Fruit fly (Drosophila melanogaster): ENCODE data around the gene CG16800.

Gene CG16800

DNA sequence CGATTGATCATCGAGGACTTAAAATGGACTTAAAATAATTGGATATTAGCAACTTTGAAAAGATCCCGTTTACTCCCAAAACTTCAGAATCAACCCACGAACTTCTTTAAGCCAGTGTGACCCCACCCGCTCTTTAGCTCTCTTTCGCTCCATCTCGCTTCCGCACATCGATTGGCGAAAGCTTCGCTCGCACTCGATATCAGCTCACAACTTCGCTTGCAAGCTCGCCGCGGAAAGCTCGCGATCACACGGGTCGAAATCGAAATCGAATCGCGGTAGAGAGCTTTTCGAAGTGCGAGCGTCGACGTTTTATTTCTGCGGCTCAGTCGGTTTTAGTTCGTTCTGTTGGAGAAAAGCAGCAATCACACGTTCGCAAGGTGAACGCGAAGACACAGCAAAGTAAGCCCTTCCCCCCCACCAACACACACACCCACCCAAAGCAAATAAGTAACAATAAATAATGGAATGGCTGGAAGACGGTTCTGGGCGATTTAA is 7.7 kb downstream of the CG16800 start, which contains the start of gene Vha68-2 (continued):
- TF ChIP-seq Kr (GFP tag; optimal IDR thresholded peaks at IDR 0.05) (no peak), tll (GFP tag; optimal IDR thresholded peaks at IDR 0.05) (no peak), ssp (GFP tag; IDR thresholded peaks at IDR 0.05) (peak; percentile 44; the same call in 1 of the 2 replicates), cato (GFP tag; optimal IDR thresholded peaks at IDR 0.05; ENCODE audit: borderline replicate concordance) (peak; percentile 22), Fer2 (tag; optimal IDR thresholded peaks at IDR 0.05) (no peak), CG7271 (tag; optimal IDR thresholded peaks at IDR 0.05) (no peak), CG1603 (tag; optimal IDR thresholded peaks at IDR 0.05) (peak; percentile 75), Nf-YA (GFP tag; IDR thresholded peaks at IDR 0.05) (no peak), NfI (GFP tag; optimal IDR thresholded peaks at IDR 0.05) (peak; percentile 87), Ravus (GFP tag; IDR thresholded peaks at IDR 0.05) (no peak), caup (GFP tag; optimal IDR thresholded peaks at IDR 0.05; ENCODE audit: severe bottlenecking) (peak; percentile 61), ase (GFP tag; IDR thresholded peaks at IDR 0.05) (no peak), CG2199 (GFP tag; IDR thresholded peaks at IDR 0.05) (0 out of 3 replicates have a peak, but pooled peaks have one; percentile 14), CG12744 (GFP tag; optimal IDR thresholded peaks at IDR 0.05) (peak; percentile 44), CG18262 (tag; optimal IDR thresholded peaks at IDR 0.05) (no peak), sug (tag; optimal IDR thresholded peaks at IDR 0.05) (peak; percentile 42), CG15514 (GFP tag; optimal IDR thresholded peaks at IDR 0.05) (peak; percentile 84), CG15601 (tag; optimal IDR thresholded peaks at IDR 0.05) (peak; percentile 28), sisA (GFP tag; IDR thresholded peaks at IDR 0.05) (peak; percentile 56), Camta (GFP tag; optimal IDR thresholded peaks at IDR 0.05) (peak; percentile 75), CG7839 (tag; optimal IDR thresholded peaks at IDR 0.05) (no peak), CG8478 (optimal IDR thresholded peaks at IDR 0.05) (no peak), Antp (GFP tag; optimal IDR thresholded peaks at IDR 0.05) (peak; percentile 61), CG17802 (tag; optimal IDR thresholded peaks at IDR 0.05) (no peak), CG43689 (GFP tag; IDR thresholded peaks at IDR 0.05) (no peak), dati (GFP tag; IDR thresholded peaks at IDR 0.05) (no peak), disco-r (GFP tag; optimal IDR thresholded peaks at IDR 0.05) (peak; percentile 43), CG7963 (GFP tag; IDR thresholded peaks at IDR 0.05; ENCODE audit: partially characterized antibody) (peak; percentile 59; the same call in 1 of the 3 replicates), Lpt (GFP tag; optimal IDR thresholded peaks at IDR 0.05) (no peak), CG7357 (GFP tag; IDR thresholded peaks at IDR 0.05) (no peak), CG6791 (GFP tag; IDR thresholded peaks at IDR 0.05; ENCODE audit: partially characterized antibody) (peak; percentile 76; the same call in 2 of the 3 replicates), CG12659 (GFP tag; optimal IDR thresholded peaks at IDR 0.05) (peak; percentile 86), pho (GFP tag; optimal IDR thresholded peaks at IDR 0.05) (peak; percentile 10), CG1024 (GFP tag; IDR thresholded peaks at IDR 0.05) (no peak), CG10366 (GFP tag; IDR thresholded peaks at IDR 0.05) (peak; percentile 58), tup (GFP tag; optimal IDR thresholded peaks at IDR 0.05) (no peak), kni (GFP tag; optimal IDR thresholded peaks at IDR 0.05) (no peak), Tbp (GFP tag; optimal IDR thresholded peaks at IDR 0.05) (no peak), zfh1 (GFP tag; IDR thresholded peaks at IDR 0.05) (peak; percentile 75), Dref (GFP tag; IDR thresholded peaks at IDR 0.05) (peak; percentile 86), fd64A (GFP tag; optimal IDR thresholded peaks at IDR 0.05) (no peak), CG2712 (tag; optimal IDR thresholded peaks at IDR 0.05) (no peak), CG3726 (GFP tag; IDR thresholded peaks at IDR 0.05) (no peak), slbo (GFP tag; IDR thresholded peaks at IDR 0.05) (peak; percentile 73), CG17359 (tag; optimal IDR thresholded peaks at IDR 0.05) (peak; percentile 11), chif (GFP tag; optimal IDR thresholded peaks at IDR 0.05) (peak; percentile 30 to 40), CG7745 (tag; optimal IDR thresholded peaks at IDR 0.05) (no peak), grau (tag; optimal IDR thresholded peaks at IDR 0.05) (peak; percentile 55), mam (GFP tag; optimal IDR thresholded peaks at IDR 0.05) (peak; percentile 59), CG18476 (GFP tag; optimal IDR thresholded peaks at IDR 0.05) (peak; percentile 95), Optix (GFP tag; IDR thresholded peaks at IDR 0.05) (no peak)
